Worm (Caenorhabditis elegans) whole organism, young adult: ENCODE measurements around the gene Y53F4B.21.

ENCODE experiments used
- B0336.3 ChIP-seq: fragments of 200-800 bp; sonication (Bioruptor generic); IDR thresholded peaks from 2 replicates; pipeline ENCODE4 v1.3.6; 2022; ENCODE audit warnings: missing genetic modification characterization, missing compliant biosample characterization
- F33H1.4 ChIP-seq: fragments of 200-800 bp; sonication (Bioruptor generic); IDR thresholded peaks from 2 replicates; pipeline ENCODE4 v1.3.6; 2022; ENCODE audit warnings: missing genetic modification reagents, missing genetic modification characterization, missing compliant biosample characterization
- F37B4.10 ChIP-seq: fragments of 200-800 bp; sonication (Bioruptor generic); IDR thresholded peaks from 2 replicates; pipeline ENCODE4 v1.3.6; 2022; ENCODE audit warnings: missing genetic modification characterization, missing compliant biosample characterization
- Y67H2A.10 ChIP-seq: fragments of 200-800 bp; sonication (Bioruptor generic); conservative IDR thresholded peaks from 2 replicates; pipeline ENCODE4 v1.3.6; 2022; ENCODE audit warnings: missing genetic modification reagents, missing genetic modification characterization, missing compliant biosample characterization
- Y95B8A.8 ChIP-seq: fragments of 200-800 bp; sonication (Bioruptor generic); IDR thresholded peaks from 2 replicates; pipeline ENCODE4 v1.3.6; 2022; ENCODE audit warnings: missing genetic modification reagents, missing genetic modification characterization, missing compliant biosample characterization
- aptf-2 ChIP-seq: fragments of 200-800 bp; sonication (Bioruptor generic); conservative IDR thresholded peaks from 2 replicates; pipeline ENCODE4 v1.3.6; 2022; ENCODE audit warnings: missing genetic modification reagents, missing genetic modification characterization, missing compliant biosample characterization
- attf-5 ChIP-seq: fragments of 200-800 bp; sonication (Bioruptor generic); optimal IDR thresholded peaks from 2 replicates; lab custom pipeline; 2018; ENCODE audit warnings: mild to moderate bottlenecking, missing genetic modification characterization, missing compliant biosample characterization
- attf-6 ChIP-seq: fragments of 200-800 bp; sonication (Bioruptor generic); IDR thresholded peaks from 2 replicates; pipeline ENCODE4 v1.3.6; 2022; ENCODE audit warnings: missing genetic modification reagents, missing genetic modification characterization, missing compliant biosample characterization
- bed-1 ChIP-seq: fragments of 200-800 bp; sonication (Bioruptor generic); IDR thresholded peaks from 2 replicates; pipeline ENCODE4 v1.3.6; 2022; ENCODE audit warnings: missing genetic modification reagents, missing genetic modification characterization, missing compliant biosample characterization
- cebp-2 ChIP-seq: fragments of 200-800 bp; sonication (Bioruptor generic); IDR thresholded peaks from 2 replicates; pipeline ENCODE4 v1.3.6; 2022; ENCODE audit warnings: missing genetic modification characterization, missing compliant biosample characterization
- ceh-40 ChIP-seq: fragments of 200-800 bp; sonication (Bioruptor generic); IDR thresholded peaks from 2 replicates; pipeline ENCODE4 v1.3.6; 2022; ENCODE audit warnings: missing genetic modification characterization, missing compliant biosample characterization
- ceh-91 ChIP-seq: fragments of 200-800 bp; sonication (Bioruptor generic); IDR thresholded peaks from 2 replicates; pipeline ENCODE4 v1.3.6; 2022; ENCODE audit warnings: missing genetic modification reagents, missing genetic modification characterization, missing compliant biosample characterization
- chd-7 ChIP-seq: sonication (generic microtip); optimal IDR thresholded peaks from 2 replicates; lab custom pipeline; 2016; ENCODE audit warnings: mild to moderate bottlenecking, missing genetic modification characterization, moderate library complexity, missing compliant biosample characterization
- dox-1 ChIP-seq: fragments of 200-800 bp; sonication (Bioruptor generic); IDR thresholded peaks from 2 replicates; pipeline ENCODE4 v1.3.6; 2022; ENCODE audit warnings: missing genetic modification reagents, missing genetic modification characterization, missing compliant biosample characterization
- efl-1 ChIP-seq: fragments of 150-350 bp; optimal IDR thresholded peaks from 2 replicates; lab custom pipeline; 2014; ENCODE audit warnings: missing biosample characterization, missing genetic modification reagents, missing genetic modification characterization
- egl-44 ChIP-seq: fragments of 200-800 bp; sonication (Bioruptor generic); IDR thresholded peaks from 2 replicates; pipeline ENCODE4 v1.3.6; 2022; ENCODE audit warnings: missing genetic modification reagents, missing genetic modification characterization, missing compliant biosample characterization
- fkh-3 ChIP-seq: sonication (generic microtip); optimal IDR thresholded peaks from 2 replicates; lab custom pipeline; 2016; ENCODE audit warnings: mild to moderate bottlenecking, missing genetic modification characterization, missing compliant biosample characterization
- him-1 ChIP-seq: sonication (generic microtip); optimal IDR thresholded peaks from 2 replicates; lab custom pipeline; 2016; ENCODE audit warnings: missing genotype, missing genetic modification reagents, missing genetic modification characterization, missing compliant biosample characterization
- lag-1 ChIP-seq: fragments of 200-800 bp; sonication (Bioruptor generic); IDR thresholded peaks from 2 replicates; pipeline ENCODE4 v1.3.6; 2022; ENCODE audit warnings: missing genetic modification reagents, missing genetic modification characterization, missing compliant biosample characterization
- let-607 ChIP-seq, 2 experiments: fragments of 200-800 bp in 1 of 2; sonication (Bioruptor generic) in 1 of 2; sonication (generic microtip) in 1 of 2; optimal IDR thresholded peaks; 2 replicates each; lab custom pipeline; 2016 to 2018; ENCODE audit warnings: mild to moderate bottlenecking in 2 of 2, missing compliant biosample characterization in 2 of 2, missing genetic modification characterization in 2 of 2, moderate library complexity in 2 of 2, missing genotype in 1 of 2
- lin-35 ChIP-seq, 3 experiments: fragments of 150-350 bp in 2 of 3; sonication (generic microtip) in 1 of 3; optimal IDR thresholded peaks; 2 replicates each; lab custom pipeline; 2014 to 2018; ENCODE audit warnings: missing biosample characterization in 3 of 3, missing genetic modification characterization in 3 of 3, missing genetic modification reagents in 3 of 3
- lir-1 ChIP-seq: fragments of 200-800 bp; sonication (Bioruptor generic); conservative IDR thresholded peaks from 2 replicates; pipeline ENCODE4 v1.3.6; 2022; ENCODE audit warnings: missing genetic modification reagents, missing genetic modification characterization, missing compliant biosample characterization
- lsl-1 ChIP-seq: fragments of 200-800 bp; sonication (Bioruptor generic); optimal IDR thresholded peaks from 2 replicates; lab custom pipeline; 2018; ENCODE audit warnings: mild to moderate bottlenecking, missing genetic modification characterization, moderate library complexity, missing compliant biosample characterization
- madf-10 ChIP-seq: sonication (generic microtip); optimal IDR thresholded peaks from 2 replicates; lab custom pipeline; 2016; ENCODE audit warnings: mild to moderate bottlenecking, missing genetic modification characterization, missing compliant biosample characterization
- madf-3 ChIP-seq: fragments of 200-800 bp; sonication (Bioruptor generic); IDR thresholded peaks from 2 replicates; pipeline ENCODE4 v1.3.6; 2022; ENCODE audit warnings: missing genetic modification reagents, missing genetic modification characterization, missing compliant biosample characterization
- madf-6 ChIP-seq: fragments of 200-800 bp; sonication (Bioruptor generic); IDR thresholded peaks from 2 replicates; pipeline ENCODE4 v1.3.6; 2022; ENCODE audit warnings: missing genetic modification reagents, missing genetic modification characterization, missing compliant biosample characterization
- mes-4 ChIP-seq: sonication (generic microtip); optimal IDR thresholded peaks from 2 replicates; lab custom pipeline; 2016; ENCODE audit warnings: missing genotype, missing genetic modification characterization, missing compliant biosample characterization
- nhr-120 ChIP-seq: fragments of 200-800 bp; sonication (Bioruptor generic); IDR thresholded peaks from 2 replicates; pipeline ENCODE4 v1.3.6; 2022; ENCODE audit warnings: missing genetic modification characterization, missing compliant biosample characterization
- nhr-27 ChIP-seq: fragments of 200-800 bp; sonication (Bioruptor generic); optimal IDR thresholded peaks from 2 replicates; lab custom pipeline; 2018; ENCODE audit warnings: mild to moderate bottlenecking, missing genetic modification characterization, moderate library complexity, missing compliant biosample characterization
- pbrm-1 ChIP-seq: fragments of 200-800 bp; sonication (Bioruptor generic); IDR thresholded peaks from 2 replicates; pipeline ENCODE4 v1.3.6; 2022; ENCODE audit warnings: missing genetic modification reagents, missing genetic modification characterization, missing compliant biosample characterization
- repo-1 ChIP-seq: sonication (generic microtip); optimal IDR thresholded peaks from 2 replicates; lab custom pipeline; 2017; ENCODE audit warnings: mild to moderate bottlenecking, missing genetic modification characterization, missing compliant biosample characterization
- rpc-1 ChIP-seq, 2 experiments: fragments of 150-350 bp in 1 of 2; sonication (generic microtip) in 1 of 2; optimal IDR thresholded peaks; 2 replicates each; lab custom pipeline; 2014 to 2018; ENCODE audit warnings: missing biosample characterization in 1 of 2, missing genetic modification characterization in 1 of 2, missing genetic modification reagents in 1 of 2, missing genotype in 1 of 2
- sdz-38 ChIP-seq: sonication (generic microtip); optimal IDR thresholded peaks from 2 replicates; lab custom pipeline; 2016; ENCODE audit warnings: missing genotype, missing genetic modification characterization, missing compliant biosample characterization
- somi-1 ChIP-seq: fragments of 200-800 bp; sonication (Bioruptor generic); optimal IDR thresholded peaks from 2 replicates; lab custom pipeline; 2018; ENCODE audit warnings: mild to moderate bottlenecking, missing genetic modification characterization, missing compliant biosample characterization
- sptf-2 ChIP-seq: fragments of 200-800 bp; sonication (Bioruptor generic); optimal IDR thresholded peaks from 2 replicates; lab custom pipeline; 2018; ENCODE audit warnings: mild to moderate bottlenecking, missing genetic modification characterization, missing compliant biosample characterization
- tbp1 ChIP-seq: fragments of 200-800 bp; sonication (Bioruptor generic); optimal IDR thresholded peaks from 2 replicates; lab custom pipeline; 2018; ENCODE audit warnings: mild to moderate bottlenecking, missing genetic modification characterization, missing compliant biosample characterization
- xnd-1 ChIP-seq: sonication (generic microtip); optimal IDR thresholded peaks from 2 replicates; lab custom pipeline; 2016; ENCODE audit warnings: missing genotype, missing genetic modification reagents, missing genetic modification characterization, missing compliant biosample characterization
- zfh-2 ChIP-seq: fragments of 200-800 bp; sonication (Bioruptor generic); conservative IDR thresholded peaks from 2 replicates; pipeline ENCODE4 v1.3.6; 2022; ENCODE audit warnings: missing genetic modification reagents, missing genetic modification characterization, missing compliant biosample characterization
- zim-3 ChIP-seq: sonication (generic microtip); optimal IDR thresholded peaks from 2 replicates; lab custom pipeline; 2017; ENCODE audit warnings: mild to moderate bottlenecking, missing genetic modification characterization, moderate library complexity, missing compliant biosample characterization
- ztf-18 ChIP-seq: sonication (generic microtip); optimal IDR thresholded peaks from 2 replicates; lab custom pipeline; 2016; ENCODE audit warnings: missing genotype, mild to moderate bottlenecking, missing genetic modification characterization, missing compliant biosample characterization
- ztf-26 ChIP-seq: sonication (generic microtip); optimal IDR thresholded peaks from 2 replicates; lab custom pipeline; 2017; ENCODE audit warnings: missing genetic modification characterization, missing compliant biosample characterization
- ztf-28 ChIP-seq: fragments of 200-800 bp; sonication (Bioruptor generic); IDR thresholded peaks from 2 replicates; pipeline ENCODE4 v1.3.6; 2022; ENCODE audit warnings: missing genetic modification reagents, missing genetic modification characterization, missing compliant biosample characterization
- ztf-3 ChIP-seq: fragments of 200-800 bp; sonication (Bioruptor generic); optimal IDR thresholded peaks from 2 replicates; lab custom pipeline; 2018; ENCODE audit warnings: mild to moderate bottlenecking, missing genetic modification characterization, missing compliant biosample characterization

Y53F4B.21 gene

DNA sequence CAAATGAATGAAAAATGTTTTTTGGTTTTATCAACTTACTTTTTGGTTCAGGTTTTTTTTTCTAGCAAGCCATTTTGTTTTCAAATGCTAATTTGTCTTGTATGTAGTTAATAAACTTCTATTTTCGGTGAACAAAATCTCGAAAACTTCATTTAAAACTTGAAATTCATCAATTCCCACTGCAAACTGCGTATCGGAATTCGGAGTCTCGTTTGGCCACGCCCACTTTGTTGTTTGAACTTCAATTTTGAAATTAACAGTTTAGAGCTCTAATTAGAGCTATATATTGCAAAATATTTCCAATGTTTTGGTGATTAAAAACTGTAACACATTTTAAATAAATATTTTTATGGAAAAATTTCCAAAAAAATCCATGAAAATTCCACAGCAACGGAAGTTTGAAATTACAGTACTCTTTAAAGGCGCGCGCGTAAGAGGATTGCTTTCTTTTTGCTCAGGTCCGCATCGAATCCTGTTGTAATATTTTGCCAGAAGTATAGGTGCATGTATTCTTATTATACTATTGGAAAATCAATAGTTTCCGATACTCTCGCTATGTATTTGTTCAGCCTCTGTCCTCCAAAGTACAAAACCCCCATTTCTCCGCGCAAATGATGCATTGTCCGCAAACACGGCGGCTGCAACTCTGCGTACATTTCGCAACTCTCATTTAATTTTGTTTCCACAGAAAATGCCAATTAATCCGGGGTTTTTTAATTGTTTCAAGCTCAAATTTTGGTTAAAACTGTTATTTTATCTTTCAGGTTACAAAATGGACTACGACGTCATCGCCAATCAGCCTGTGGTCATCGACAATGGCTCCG lies 29.8 kb downstream of the Y53F4B.21 start, which contains the start of gene arp-1 (continued):
- TF ChIP-seq xnd-1 = no peak
- TF ChIP-seq madf-3 (GFP tag; lab: Robert Waterston, UW) = no peak
- TF ChIP-seq ztf-26 (tag; lab: Kevin White, UChicago) = no peak
- peak; percentile 10 for TF ChIP-seq sptf-2 (GFP tag; lab: Kevin White, UChicago)
- TF ChIP-seq bed-1 (GFP tag; lab: Robert Waterston, UW) = no peak
- TF ChIP-seq nhr-120 (GFP tag; lab: Robert Waterston, UW) = no peak
- no peak for TF ChIP-seq ztf-18
- no peak for TF ChIP-seq tbp1 (GFP tag; lab: Kevin White, UChicago)
- TF ChIP-seq lag-1 = no peak
- no peak for TF ChIP-seq madf-10 (tag; lab: Kevin White, UChicago)
- TF ChIP-seq him-1 (tag; lab: Kevin White, UChicago) = no peak
- no peak for TF ChIP-seq somi-1 (GFP tag; lab: Kevin White, UChicago)
- no peak for TF ChIP-seq fkh-3
- no peak for TF ChIP-seq Y95B8A.8 (GFP tag; lab: Robert Waterston, UW)
- TF ChIP-seq ceh-91 = no peak
- TF ChIP-seq lin-35 (GFP tag; optimal IDR thresholded peaks at IDR 0.05; lab: Kevin White, UChicago) = peak in 1 of 3 experiments; percentile 35
- no peak for TF ChIP-seq rpc-1 (optimal IDR thresholded peaks at IDR 0.05; lab: Kevin White, UChicago)
- TF ChIP-seq rpc-1 (tag; optimal IDR thresholded peaks at IDR 0.05; lab: Kevin White, UChicago) = no peak
- no peak for TF ChIP-seq chd-7 (tag; lab: Kevin White, UChicago)
- TF ChIP-seq attf-5 (GFP tag; lab: Kevin White, UChicago) = peak; percentile 77
- TF ChIP-seq cebp-2 (GFP tag; lab: Robert Waterston, UW) = no peak
- TF ChIP-seq zfh-2 (GFP tag; lab: Robert Waterston, UW) = no peak
- TF ChIP-seq ceh-40 (GFP tag; lab: Robert Waterston, UW) = no peak
- TF ChIP-seq egl-44 (GFP tag; lab: Robert Waterston, UW) = no peak
- TF ChIP-seq zim-3 = no peak
- TF ChIP-seq lsl-1 (GFP tag; lab: Kevin White, UChicago) = peak; percentile 38
- TF ChIP-seq lir-1 (GFP tag; lab: Robert Waterston, UW) = no peak
- no peak for TF ChIP-seq F37B4.10
- TF ChIP-seq Y67H2A.10 = no peak
- no peak for TF ChIP-seq attf-6 (GFP tag; lab: Robert Waterston, UW)
- TF ChIP-seq let-607 (tag; optimal IDR thresholded peaks at IDR 0.05; lab: Kevin White, UChicago) = no peak
- TF ChIP-seq efl-1 (GFP tag; lab: Kevin White, UChicago) = no peak
- TF ChIP-seq B0336.3 = no peak
- no peak for TF ChIP-seq dox-1 (GFP tag; lab: Robert Waterston, UW)
- no peak for TF ChIP-seq pbrm-1
- no peak for TF ChIP-seq ztf-3 (GFP tag; lab: Kevin White, UChicago)
- no peak for TF ChIP-seq ztf-28 (GFP tag; lab: Robert Waterston, UW)

DNA sequence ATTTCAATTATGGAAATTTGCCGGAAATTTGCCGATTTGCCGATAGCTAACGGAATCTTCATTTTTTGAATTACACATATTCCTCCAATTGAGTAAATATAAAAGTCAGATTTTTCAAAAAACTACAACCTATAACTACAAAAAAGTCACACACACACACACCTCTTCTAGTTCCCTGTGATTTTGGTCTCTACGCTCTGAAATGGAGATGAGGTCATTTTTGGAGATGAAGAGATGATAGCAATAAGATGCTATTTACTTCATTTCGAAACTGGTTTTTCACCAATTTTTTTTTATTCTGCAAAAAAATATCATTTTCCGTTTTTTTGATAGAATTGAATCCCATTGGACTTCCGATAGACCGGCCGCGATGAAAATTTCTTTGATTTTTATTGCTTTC lies 34.2 kb downstream of the Y53F4B.21 start, which contains the start of gene Y53F4B.23:
Gene Y53F4B.23 (plus strand): TSS at position 312 of the 400 bp plus-strand sequence.
- TF ChIP-seq ztf-26 (tag; lab: Kevin White, UChicago) = no peak
- TF ChIP-seq lin-35 (GFP tag; optimal IDR thresholded peaks at IDR 0.05; lab: Kevin White, UChicago) = no peak
- TF ChIP-seq aptf-2 (GFP tag; lab: Robert Waterston, UW) = no peak
- TF ChIP-seq madf-6 (GFP tag; lab: Robert Waterston, UW) = no peak
- TF ChIP-seq Y95B8A.8 (GFP tag; lab: Robert Waterston, UW) = no peak
- TF ChIP-seq repo-1 = no peak
- no peak for TF ChIP-seq sdz-38 (tag; lab: Kevin White, UChicago)
- TF ChIP-seq mes-4 = no peak
- no peak for TF ChIP-seq him-1 (tag; lab: Kevin White, UChicago)
- no peak for TF ChIP-seq F33H1.4 (GFP tag; lab: Robert Waterston, UW)
- no peak for TF ChIP-seq dox-1 (GFP tag; lab: Robert Waterston, UW)
- no peak for TF ChIP-seq nhr-27 (tag; lab: Kevin White, UChicago)
- TF ChIP-seq, all 124 proteins: peak for 0
